Fruit fly (Drosophila melanogaster) whole organism, wandering third instar larva: ENCODE results near the gene CG32320.
A peak's percentile ranks its signal among the peaks of the same experiment; 100 is the strongest.

Source experiments
- Abd-B ChIP-seq: fragments of >200 bp; optimal IDR thresholded peaks from 2 replicates; lab custom pipeline; 2017; ENCODE audit warnings: missing biosample characterization, missing genetic modification characterization
- CG32264 ChIP-seq: fragments of 200-800 bp; sonication (Bioruptor generic); optimal IDR thresholded peaks from 2 replicates; lab custom pipeline; 2016; ENCODE audit warnings: missing biosample characterization, missing genetic modification characterization
- CG9705 ChIP-seq: fragments of 200-800 bp; sonication (Bioruptor generic); optimal IDR thresholded peaks from 2 replicates; lab custom pipeline; 2018; ENCODE audit warnings: missing biosample characterization, mild to moderate bottlenecking, missing genetic modification characterization
- CrebA ChIP-seq: fragments of 200-800 bp; sonication (Bioruptor generic); optimal IDR thresholded peaks from 2 replicates; lab custom pipeline; 2016; ENCODE audit warnings: missing biosample characterization, mild to moderate bottlenecking, missing genetic modification characterization, borderline replicate concordance
- Dfd ChIP-seq: fragments of >200 bp; optimal IDR thresholded peaks from 2 replicates; lab custom pipeline; 2017; ENCODE audit warnings: missing biosample characterization, missing genetic modification characterization
- Dif ChIP-seq: fragments of 200-275, 200-300 bp; sonication (Bioruptor generic); optimal IDR thresholded peaks from 2 replicates; lab custom pipeline; 2018; ENCODE audit warnings: missing biosample characterization, missing genetic modification characterization; ENCODE audit not compliant: partially characterized antibody
- GATAd ChIP-seq: sonication (Bioruptor generic); optimal IDR thresholded peaks from 2 replicates; lab custom pipeline; 2016; ENCODE audit warnings: missing biosample characterization, missing genetic modification characterization
- HLH106 ChIP-seq: fragments of 200-800 bp; optimal IDR thresholded peaks from 3 replicates; lab custom pipeline; 2019; ENCODE audit warnings: missing biosample characterization, mild to moderate bottlenecking, missing genetic modification characterization, moderate library complexity
- Hnf4 ChIP-seq: fragments of 200-800 bp; sonication (Bioruptor generic); optimal IDR thresholded peaks from 2 replicates; lab custom pipeline; 2016; ENCODE audit warnings: missing biosample characterization, mild to moderate bottlenecking, missing genetic modification characterization
- Hr78 ChIP-seq: fragments of >200 bp; optimal IDR thresholded peaks from 2 replicates; lab custom pipeline; 2017; ENCODE audit warnings: missing biosample characterization, missing genetic modification characterization
- Hr83 ChIP-seq: fragments of 200-300 bp; sonication (Bioruptor generic); optimal IDR thresholded peaks from 2 replicates; lab custom pipeline; 2016; ENCODE audit warnings: missing biosample characterization, mild to moderate bottlenecking, missing genetic modification characterization, moderate library complexity; ENCODE audit not compliant: poor library complexity, severe bottlenecking
- Jra ChIP-seq: sonication (Bioruptor generic); optimal IDR thresholded peaks from 2 replicates; lab custom pipeline; 2016; ENCODE audit warnings: missing biosample characterization, missing genetic modification characterization
- Mio ChIP-seq: sonication (Bioruptor generic); optimal IDR thresholded peaks from 2 replicates; lab custom pipeline; 2016; ENCODE audit warnings: missing biosample characterization, missing genetic modification characterization
- Myc ChIP-seq: fragments of >200 bp; optimal IDR thresholded peaks from 2 replicates; lab custom pipeline; 2017
- N ChIP-seq: fragments of >200 bp; optimal IDR thresholded peaks from 2 replicates; lab custom pipeline; 2018; ENCODE audit warnings: missing biosample characterization, missing external identifiers, missing genetic modification characterization
- OdsH ChIP-seq: fragments of 200-800 bp; sonication (Bioruptor generic); optimal IDR thresholded peaks from 2 replicates; lab custom pipeline; 2016; ENCODE audit warnings: missing biosample characterization, mild to moderate bottlenecking, missing genetic modification characterization
- Rel ChIP-seq, 2 experiments: fragments of 200-800 bp; sonication (Bioruptor generic) in 1 of 2; optimal IDR thresholded peaks; 2 replicates in 1 of 2; 3 replicates in 1 of 2; lab custom pipeline; 2016 to 2019; ENCODE audit warnings: mild to moderate bottlenecking in 2 of 2, missing biosample characterization in 2 of 2, missing genetic modification characterization in 2 of 2, moderate library complexity in 1 of 2
- Sp1 ChIP-seq: fragments of 200-800 bp; sonication (Bioruptor generic); optimal IDR thresholded peaks from 3 replicates; lab custom pipeline; 2019; ENCODE audit warnings: missing biosample characterization, mild to moderate bottlenecking, missing genetic modification characterization, moderate library complexity
- Vsx2 ChIP-seq: fragments of 200-300, 225-300 bp; sonication (Bioruptor generic); optimal IDR thresholded peaks from 2 replicates; lab custom pipeline; 2018; ENCODE audit warnings: missing biosample characterization, missing genetic modification characterization; ENCODE audit not compliant: partially characterized antibody
- br ChIP-seq: fragments of 200-800 bp; sonication (Bioruptor generic); optimal IDR thresholded peaks from 2 replicates; lab custom pipeline; 2016; ENCODE audit warnings: missing biosample characterization, missing genetic modification characterization
- brk ChIP-seq: fragments of 200-800 bp; sonication (Bioruptor generic); optimal IDR thresholded peaks from 2 replicates; lab custom pipeline; 2016; ENCODE audit warnings: missing biosample characterization, mild to moderate bottlenecking, missing genetic modification characterization
- dl ChIP-seq, 2 experiments: fragments of 175-275, 200-275 bp in 1 of 2; fragments of 200-275 bp in 1 of 2; sonication (Bioruptor generic); optimal IDR thresholded peaks; lab custom pipeline; 2018; ENCODE audit warnings: mild to moderate bottlenecking in 2 of 2, missing biosample characterization in 2 of 2, missing genetic modification characterization in 2 of 2, moderate library complexity in 2 of 2; ENCODE audit not compliant: partially characterized antibody in 2 of 2, insufficient read depth in 1 of 2
- dmrt93B ChIP-seq: fragments of 200-800 bp; sonication (Bioruptor generic); optimal IDR thresholded peaks from 2 replicates; lab custom pipeline; 2018; ENCODE audit warnings: missing biosample characterization, mild to moderate bottlenecking, missing genetic modification characterization
- dsf ChIP-seq: sonication (Bioruptor generic); optimal IDR thresholded peaks from 2 replicates; lab custom pipeline; 2016; ENCODE audit warnings: missing biosample characterization, missing genetic modification characterization, borderline replicate concordance
- ey ChIP-seq: fragments of 200-800 bp; sonication (Bioruptor generic); optimal IDR thresholded peaks from 2 replicates; lab custom pipeline; 2016; ENCODE audit warnings: missing biosample characterization, missing genetic modification characterization
- foxo ChIP-seq, 2 experiments: fragments of 200-800 bp; sonication (Bioruptor generic); optimal IDR thresholded peaks; 2 replicates in 1 of 2; 3 replicates in 1 of 2; lab custom pipeline; 2016 to 2017; ENCODE audit warnings: missing biosample characterization in 2 of 2, missing genetic modification characterization in 2 of 2
- fru ChIP-seq: fragments of 200-800 bp; sonication (Bioruptor generic); optimal IDR thresholded peaks from 3 replicates; lab custom pipeline; 2016; ENCODE audit warnings: missing biosample characterization, mild to moderate bottlenecking, missing genetic modification characterization
- h ChIP-seq: fragments of 200-800 bp; sonication (Bioruptor generic); optimal IDR thresholded peaks from 3 replicates; lab custom pipeline; 2016; ENCODE audit warnings: missing biosample characterization, mild to moderate bottlenecking, missing genetic modification characterization
- jim ChIP-seq: fragments of 175-275, 200-325 bp; sonication (Bioruptor generic); optimal IDR thresholded peaks from 2 replicates; lab custom pipeline; 2016; ENCODE audit warnings: missing biosample characterization, mild to moderate bottlenecking, missing genetic modification characterization
- lola ChIP-seq: fragments of >200 bp; optimal IDR thresholded peaks from 2 replicates; lab custom pipeline; 2017; ENCODE audit warnings: missing biosample characterization, missing genetic modification characterization
- pan ChIP-seq: fragments of >200 bp; optimal IDR thresholded peaks from 2 replicates; lab custom pipeline; 2017
- psq ChIP-seq: fragments of 200-800 bp; sonication (Bioruptor generic); optimal IDR thresholded peaks from 3 replicates; lab custom pipeline; 2017; ENCODE audit warnings: missing biosample characterization, mild to moderate bottlenecking, missing genetic modification characterization, moderate library complexity
- rgr ChIP-seq: fragments of 200-800 bp; sonication (Bioruptor generic); optimal IDR thresholded peaks from 3 replicates; lab custom pipeline; 2016; ENCODE audit warnings: missing biosample characterization, mild to moderate bottlenecking, missing genetic modification characterization
- sage ChIP-seq: fragments of 200-800 bp; sonication (Bioruptor generic); optimal IDR thresholded peaks from 2 replicates; lab custom pipeline; 2016; ENCODE audit warnings: missing biosample characterization, mild to moderate bottlenecking, missing genetic modification characterization
- sv ChIP-seq: fragments of 200-800 bp; sonication (Bioruptor generic); optimal IDR thresholded peaks from 3 replicates; lab custom pipeline; 2016; ENCODE audit warnings: missing biosample characterization, missing genetic modification characterization
- tai ChIP-seq: sonication (Bioruptor generic); optimal IDR thresholded peaks from 2 replicates; lab custom pipeline; 2016; ENCODE audit warnings: missing biosample characterization, missing genetic modification characterization
- usp ChIP-seq: fragments of >200 bp; optimal IDR thresholded peaks from 2 replicates; lab custom pipeline; 2017; ENCODE audit warnings: missing biosample characterization, missing genetic modification characterization
- woc ChIP-seq: sonication (Bioruptor generic); optimal IDR thresholded peaks from 2 replicates; lab custom pipeline; 2016; ENCODE audit warnings: missing biosample characterization, mild to moderate bottlenecking, missing genetic modification characterization

The CG32320 gene

dm6 chr3L:1378098-1378645 is 20.2 kb upstream of the CG32320 start:
- TF ChIP-seq N (GFP tag; lab: Kevin White, UChicago) (no peak), brk (GFP tag; lab: Kevin White, UChicago) (no peak), Dif (GFP tag; lab: Kevin White, UChicago) (no peak), sage (GFP tag; lab: Kevin White, UChicago) (no peak), rgr (no peak), Hr78 (GFP tag; lab: Kevin White, UChicago) (no peak), OdsH (GFP tag; lab: Kevin White, UChicago) (no peak), lola (GFP tag; lab: Kevin White, UChicago) (no peak), foxo (GFP tag; optimal IDR thresholded peaks at IDR 0.05; lab: Kevin White, UChicago) (no peak), Mio (GFP tag; lab: Kevin White, UChicago) (no peak), GATAd (GFP tag; lab: Kevin White, UChicago) (no peak), Vsx2 (GFP tag; lab: Kevin White, UChicago) (no peak), usp (no peak), Dfd (GFP tag; lab: Kevin White, UChicago) (no peak), dmrt93B (no peak), woc (no peak), h (GFP tag; lab: Kevin White, UChicago) (no peak), sv (no peak)

- peak; percentile 57 for TF ChIP-seq CG32264 (GFP tag; lab: Kevin White, UChicago)
- TF ChIP-seq Sp1: peak; percentile 84
- TF ChIP-seq dl (GFP tag; optimal IDR thresholded peaks at IDR 0.05; lab: Kevin White, UChicago; ENCODE audit: insufficient read depth in 1 of 2, partially characterized antibody in 2 of 2): no peak
- peak; percentile 39 for TF ChIP-seq sv
- TF ChIP-seq Abd-B (GFP tag; lab: Kevin White, UChicago): no peak
- TF ChIP-seq OdsH (GFP tag; lab: Kevin White, UChicago): peak; percentile 75
- TF ChIP-seq dmrt93B: peak; percentile 40
- peak in 1 of 2 experiments; percentile 71 for TF ChIP-seq foxo (GFP tag; optimal IDR thresholded peaks at IDR 0.05; lab: Kevin White, UChicago)
- peak; percentile 70 for TF ChIP-seq psq (GFP tag; lab: Kevin White, UChicago)
- TF ChIP-seq tai (GFP tag; lab: Kevin White, UChicago): peak; percentile 4
- TF ChIP-seq dsf (GFP tag; lab: Kevin White, UChicago): peak; percentile 25
- no peak for TF ChIP-seq Dif (GFP tag; lab: Kevin White, UChicago)
- peak; percentile 65 for TF ChIP-seq Jra (GFP tag; lab: Kevin White, UChicago)
- TF ChIP-seq Hr78 (GFP tag; lab: Kevin White, UChicago): no peak
- TF ChIP-seq brk (GFP tag; lab: Kevin White, UChicago): peak; percentile 11
- TF ChIP-seq Dfd (GFP tag; lab: Kevin White, UChicago): no peak
- TF ChIP-seq Rel (GFP tag; optimal IDR thresholded peaks at IDR 0.05; lab: Kevin White, UChicago): no peak
- TF ChIP-seq Rel (tag; optimal IDR thresholded peaks at IDR 0.05; lab: Kevin White, UChicago): no peak
- TF ChIP-seq Myc (lab: Kevin White, UChicago): no peak
- no peak for TF ChIP-seq lola (GFP tag; lab: Kevin White, UChicago)
- peak; percentile 83 for TF ChIP-seq Hnf4 (GFP tag; lab: Kevin White, UChicago)
- no peak for TF ChIP-seq Vsx2 (GFP tag; lab: Kevin White, UChicago)
- no peak for TF ChIP-seq usp
- TF ChIP-seq Hr83 (GFP tag; lab: Kevin White, UChicago): no peak
- peak; percentile 81 for TF ChIP-seq fru (GFP tag; lab: Kevin White, UChicago)
- no peak for TF ChIP-seq pan (lab: Kevin White, UChicago)
- TF ChIP-seq N (GFP tag; lab: Kevin White, UChicago): no peak
- no peak for TF ChIP-seq jim (GFP tag; lab: Kevin White, UChicago)
- TF ChIP-seq Mio (GFP tag; lab: Kevin White, UChicago): no peak
- peak; percentile 32 for TF ChIP-seq CG9705
- TF ChIP-seq CrebA (GFP tag; lab: Kevin White, UChicago): no peak
- TF ChIP-seq HLH106: peak; percentile 80
- TF ChIP-seq sage (GFP tag; lab: Kevin White, UChicago): no peak
- TF ChIP-seq GATAd (GFP tag; lab: Kevin White, UChicago): no peak
- TF ChIP-seq rgr: peak; percentile 75
- peak; percentile 63 for TF ChIP-seq woc
- peak; percentile 72 for TF ChIP-seq ey
- TF ChIP-seq h (GFP tag; lab: Kevin White, UChicago): peak; percentile 83
- peak; percentile 76 for TF ChIP-seq br (GFP tag; lab: Kevin White, UChicago)
Observed at dm6 chr3L:1378862-1379543, 19.4 kb upstream of the CG32320 start.
